Worm (Caenorhabditis elegans) whole organism, L1 larva: ENCODE data around the gene ZK1098.6.

Experiments
- F16B12.6 ChIP-seq: fragments of 150-350 bp; optimal IDR thresholded peaks from 2 replicates; lab custom pipeline; 2014; ENCODE audit warnings: missing biosample characterization, missing genetic modification characterization
- aha-1 ChIP-seq: fragments of 150-350 bp; optimal IDR thresholded peaks from 2 replicates; lab custom pipeline; 2014; ENCODE audit warnings: missing biosample characterization, missing genetic modification characterization
- ceh-8 ChIP-seq: fragments of 200-800 bp; sonication (Bioruptor generic); optimal IDR thresholded peaks from 2 replicates; lab custom pipeline; 2018; ENCODE audit warnings: mild to moderate bottlenecking, missing genetic modification characterization, moderate library complexity, missing compliant biosample characterization
- ceh-88 ChIP-seq: fragments of 200-800 bp; sonication (Bioruptor generic); IDR thresholded peaks from 2 replicates; pipeline ENCODE4 v1.3.6; 2022; ENCODE audit warnings: missing genetic modification characterization, missing compliant biosample characterization
- fkh-10 ChIP-seq: sonication (generic microtip); optimal IDR thresholded peaks from 2 replicates; lab custom pipeline; 2017; ENCODE audit warnings: missing biosample characterization, missing genetic modification reagents, missing genetic modification characterization
- lin-13 ChIP-seq: fragments of 150-350 bp; optimal IDR thresholded peaks from 2 replicates; lab custom pipeline; 2014; ENCODE audit warnings: missing biosample characterization, missing genetic modification reagents, missing genetic modification characterization
- lsy-2 ChIP-seq, 2 experiments: fragments of 150-350 bp; optimal IDR thresholded peaks; 2 replicates each; lab custom pipeline; 2014; ENCODE audit warnings: missing biosample characterization in 2 of 2, missing genetic modification characterization in 2 of 2
- mep-1 ChIP-seq: fragments of 150-350 bp; optimal IDR thresholded peaks from 2 replicates; lab custom pipeline; 2014; ENCODE audit warnings: missing biosample characterization, missing genetic modification characterization
- nhr-237 ChIP-seq: fragments of 150-350 bp; optimal IDR thresholded peaks from 2 replicates; lab custom pipeline; 2014; ENCODE audit warnings: missing biosample characterization, missing genetic modification characterization
- pqm-1 ChIP-seq: sonication (generic microtip); optimal IDR thresholded peaks from 3 replicates; lab custom pipeline; 2017; ENCODE audit warnings: missing biosample characterization, missing genetic modification characterization
- sptf-1 ChIP-seq: fragments of 150-350 bp; optimal IDR thresholded peaks from 2 replicates; lab custom pipeline; 2014; ENCODE audit warnings: missing biosample characterization, missing genetic modification characterization
- unc-62 ChIP-seq: fragments of 150-350 bp; optimal IDR thresholded peaks from 2 replicates; lab custom pipeline; 2014; ENCODE audit warnings: missing biosample characterization, missing genetic modification reagents, missing genetic modification characterization
- zag-1 ChIP-seq: fragments of 150-350 bp; optimal IDR thresholded peaks from 2 replicates; lab custom pipeline; 2014; ENCODE audit warnings: missing biosample characterization, missing genetic modification characterization

DNA sequence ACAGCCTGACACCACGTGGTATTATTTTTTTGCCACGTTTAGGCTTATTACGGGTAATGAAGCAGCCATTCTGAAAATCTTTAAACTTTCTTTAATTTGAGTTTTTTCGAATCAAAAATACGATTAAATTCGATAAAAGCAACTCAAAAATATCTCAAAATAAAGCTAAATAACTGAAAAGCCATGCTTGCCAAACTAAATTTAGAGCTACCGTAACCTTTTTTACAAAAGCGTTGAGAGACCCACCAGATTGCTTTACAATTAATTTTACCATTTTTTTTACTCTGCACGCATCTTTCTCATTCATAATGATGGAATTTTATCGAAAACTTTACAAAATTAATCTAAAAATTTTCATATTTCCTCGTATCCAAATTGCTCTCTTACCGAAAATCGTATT lies 38.9 kb upstream of the ZK1098.6 start:
- TF ChIP-seq ceh-88 (no peak), sptf-1 (no peak), fkh-10 (no peak), pqm-1 (tag; lab: Kevin White, UChicago) (no peak), zag-1 (tag; lab: Kevin White, UChicago) (no peak), unc-62 (GFP tag; lab: Kevin White, UChicago) (no peak), ceh-8 (no peak), lin-13 (no peak), F16B12.6 (tag; lab: Kevin White, UChicago) (no peak), lsy-2 (tag; optimal IDR thresholded peaks at IDR 0.05; lab: Kevin White, UChicago) (no peak), mep-1 (tag; lab: Kevin White, UChicago) (no peak), aha-1 (tag; lab: Kevin White, UChicago) (no peak), nhr-237 (tag; lab: Kevin White, UChicago) (no peak)
